Fruit fly (Drosophila melanogaster): Measurements from ENCODE around the gene Cog3.

DNA sequence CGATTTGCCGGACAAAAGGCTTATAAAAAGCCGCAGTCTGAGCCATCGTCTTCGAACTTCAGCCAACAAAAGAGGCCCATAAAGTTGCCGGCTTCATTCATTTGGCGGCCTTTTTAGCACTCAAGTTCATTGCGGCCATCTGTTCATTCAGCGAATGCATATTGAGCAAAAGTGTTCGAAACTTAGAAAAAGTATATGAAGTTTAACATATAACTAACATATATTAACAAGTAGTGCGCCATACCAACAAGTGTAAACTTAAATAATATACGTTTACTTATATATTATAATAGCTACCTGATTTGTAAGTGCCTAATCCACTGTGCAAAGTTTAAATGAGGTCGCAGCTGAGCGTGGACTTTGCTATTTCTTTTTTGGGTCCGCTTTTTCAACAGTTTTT is 20.5 kb downstream of the Cog3 start:
- TF ChIP-seq Crg-1 (GFP tag; optimal IDR thresholded peaks at IDR 0.05) (no peak), bab1 (GFP tag; optimal IDR thresholded peaks at IDR 0.05) (no peak), CG12768 (GFP tag; optimal IDR thresholded peaks at IDR 0.05) (no peak)

Measured in whole organism, adult.